Worm (Caenorhabditis elegans): ENCODE results near the gene R07E4.1.
A peak's percentile ranks its signal among the peaks of the same experiment; 100 is the strongest.

DNA sequence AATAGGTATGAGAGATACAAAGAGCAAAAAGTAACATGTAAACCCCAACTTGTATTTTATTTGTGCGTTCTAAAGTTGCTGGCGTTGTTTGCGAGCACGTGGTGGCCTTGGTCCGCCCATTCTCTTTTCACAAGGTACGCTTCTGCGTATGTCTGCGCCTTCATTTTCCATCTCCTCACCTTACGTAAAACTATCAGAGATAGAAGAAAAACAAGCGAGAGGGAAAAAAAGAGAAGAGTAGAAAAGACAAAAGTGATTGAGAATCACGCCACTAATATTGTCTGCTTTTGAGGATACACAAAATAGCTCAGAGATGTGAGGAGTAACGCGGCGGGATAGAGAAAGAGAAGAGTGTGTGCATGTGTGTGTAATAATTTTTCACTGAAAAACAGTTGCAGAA, 16.7 kb upstream of the R07E4.1 start:
- TF ChIP-seq snpc-4 (tag; optimal IDR thresholded peaks at IDR 0.05) (no peak), blmp-1 (tag; optimal IDR thresholded peaks at IDR 0.05; ENCODE audit: insufficient read depth) (peak; percentile 28)
